Worm (Caenorhabditis elegans): ENCODE data around the gene czw-1.

Gene czw-1

DNA sequence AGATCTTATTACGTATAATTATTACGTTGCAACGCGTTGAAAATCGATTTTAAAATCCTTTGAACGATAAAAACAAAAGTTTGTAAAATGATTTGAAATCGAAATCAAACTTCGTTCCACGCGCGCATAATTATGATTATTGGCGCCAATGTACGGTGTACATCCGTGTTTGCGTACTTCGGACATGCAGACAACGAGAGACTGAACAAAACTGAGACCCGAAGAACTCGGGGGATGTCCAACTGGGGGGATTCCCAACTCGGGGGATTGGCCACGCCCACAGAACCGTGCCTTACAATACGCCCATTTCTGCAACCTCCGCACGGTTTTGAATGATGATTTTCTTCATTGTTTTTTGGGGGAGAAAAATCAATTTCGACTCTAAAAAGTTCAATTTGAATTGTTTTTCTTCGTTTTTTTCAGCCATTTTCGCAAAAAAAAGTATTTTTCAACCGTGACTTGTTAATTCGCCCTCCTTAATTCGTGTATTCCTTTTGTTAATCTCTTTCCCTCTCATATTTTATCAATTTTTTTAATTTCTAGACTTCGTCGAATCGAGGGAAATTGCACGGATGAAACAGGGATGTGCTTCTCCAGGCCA, 374 bp upstream of the czw-1 start, which contains the start of gene F20D12.12 (continued):
- TF ChIP-seq egl-43 (GFP tag; IDR thresholded peaks at IDR 0.05) (peak; percentile 86), hlh-30 (tag; optimal IDR thresholded peaks at IDR 0.05; ENCODE audit: insufficient read depth) (peak; percentile 48), madf-9 (GFP tag; conservative IDR thresholded peaks at IDR 0.05) (peak; percentile 71; the same call in 1 of the 2 replicates)

DNA sequence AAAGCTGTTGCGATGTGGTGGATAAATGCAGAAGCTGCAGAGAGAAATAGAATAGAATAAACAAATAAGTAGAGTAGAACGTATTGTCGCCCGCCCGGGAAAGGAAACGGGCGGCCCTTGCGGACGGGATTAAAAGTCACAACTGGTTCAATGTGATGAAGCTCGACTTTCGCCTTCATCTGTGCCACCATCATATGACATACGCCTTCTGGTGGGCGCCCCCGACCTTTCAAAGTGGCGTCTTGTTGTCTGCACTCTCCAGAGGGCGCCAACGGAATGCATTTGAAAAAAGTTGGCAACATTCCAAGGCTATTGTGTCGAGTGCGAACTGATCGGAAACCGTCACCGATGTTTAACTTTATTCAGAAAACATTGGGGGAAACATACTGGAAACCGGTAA, 3.4 kb downstream of the czw-1 start:
- TF ChIP-seq hlh-30 (tag; optimal IDR thresholded peaks at IDR 0.05; ENCODE audit: insufficient read depth) (peak; percentile 57), attf-4 (tag; optimal IDR thresholded peaks at IDR 0.05) (no peak), mep-1 (tag; optimal IDR thresholded peaks at IDR 0.05) (peak; percentile 28), ZK337.2 (GFP tag; IDR thresholded peaks at IDR 0.05) (no peak), dmd-8 (GFP tag; IDR thresholded peaks at IDR 0.05) (no peak), unc-62 (GFP tag; optimal IDR thresholded peaks at IDR 0.05 in 1 of 2) (peak in 1 of 2 experiments; percentile 61), unc-62 (tag; optimal IDR thresholded peaks at IDR 0.05) (no peak), zip-11 (GFP tag; IDR thresholded peaks at IDR 0.05) (no peak), Y105C5A.15 (GFP tag; IDR thresholded peaks at IDR 0.05) (no peak), daf-12 (tag; optimal IDR thresholded peaks at IDR 0.05) (no peak)

DNA sequence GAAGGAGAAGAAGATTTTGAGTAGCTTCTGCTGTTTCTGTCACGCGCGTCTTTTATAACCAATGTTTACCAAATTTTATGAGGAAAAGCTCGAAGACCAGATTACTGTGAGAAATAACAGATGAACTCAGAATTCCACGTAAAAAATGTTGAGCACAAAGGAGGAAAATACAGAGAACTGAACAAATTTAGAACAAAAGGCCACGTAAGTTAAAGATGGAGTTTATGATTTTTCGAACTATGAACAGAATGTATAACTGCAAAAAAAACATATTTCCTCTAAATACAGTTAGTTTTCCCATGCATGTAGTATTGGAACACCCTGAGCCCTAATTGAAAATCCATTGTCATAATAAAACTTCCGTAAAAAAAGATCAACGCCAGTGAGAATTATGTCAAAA, 5.7 kb downstream of the czw-1 start, which contains the start of gene exc-9:
Gene exc-9 (minus strand): TSS at position 101 of the 400 bp plus-strand sequence.
- TF ChIP-seq ces-1 (GFP tag; optimal IDR thresholded peaks at IDR 0.05), result no peak
- TF ChIP-seq nhr-42 (GFP tag; IDR thresholded peaks at IDR 0.05), result no peak
- TF ChIP-seq Y105C5A.15 (GFP tag; IDR thresholded peaks at IDR 0.05), result no peak
- TF ChIP-seq dmd-6 (GFP tag; IDR thresholded peaks at IDR 0.05), result no peak
- TF ChIP-seq saeg-2 (GFP tag; IDR thresholded peaks at IDR 0.05), result no peak
- no peak for TF ChIP-seq lin-13 (GFP tag; optimal IDR thresholded peaks at IDR 0.05)
- TF ChIP-seq lin-38 (GFP tag; IDR thresholded peaks at IDR 0.05), result no peak
- no peak for TF ChIP-seq hlh-30 (tag; optimal IDR thresholded peaks at IDR 0.05; ENCODE audit: insufficient read depth)

DNA sequence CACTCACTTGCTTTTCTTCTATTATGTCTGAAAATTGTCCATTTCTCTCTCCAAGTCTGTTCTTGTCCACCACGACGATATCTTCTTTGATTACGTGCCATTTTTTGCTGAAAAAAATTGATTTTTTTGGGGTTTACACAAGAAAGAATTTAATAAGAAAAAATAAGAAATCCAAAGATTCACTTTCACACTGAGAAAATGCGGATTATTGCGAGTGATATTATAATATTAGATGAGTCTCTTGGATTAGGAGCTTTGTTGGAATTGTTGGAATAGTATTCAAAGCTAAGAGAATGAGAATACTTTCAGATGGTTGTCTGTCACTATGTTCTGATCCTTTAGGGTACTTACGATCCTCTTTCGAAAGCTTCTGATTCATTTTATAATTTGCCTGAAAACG, 7.8 kb downstream of the czw-1 start, which contains the start of gene F20D12.7:
Gene F20D12.7 (minus strand): TSS at position 101 of the 400 bp plus-strand sequence.
- TF ChIP-seq aha-1 (tag), result no peak

DNA sequence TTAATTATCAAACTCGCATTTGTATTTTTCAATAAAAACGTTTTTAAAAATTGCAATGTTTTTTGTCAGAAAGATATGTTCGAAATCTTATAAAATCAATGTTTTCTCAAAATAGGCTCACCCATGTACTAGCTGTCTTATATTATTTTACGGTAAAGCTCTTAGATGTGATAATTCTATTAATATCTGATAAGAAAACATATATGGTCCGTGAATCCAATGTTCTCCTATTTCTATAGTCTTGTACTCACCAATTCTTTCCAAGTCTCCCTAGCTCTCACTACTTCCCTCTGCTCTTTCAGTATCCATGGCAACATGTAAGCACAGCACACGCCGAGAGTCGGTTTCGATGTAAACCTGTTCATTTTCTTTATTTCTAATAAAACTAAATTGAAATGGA, 12.9 kb downstream of the czw-1 start, which contains the start of gene bbs-2:
Gene bbs-2 (plus strand): TSS at position 301 of the 400 bp plus-strand sequence.
- TF ChIP-seq cey-2 (tag; optimal IDR thresholded peaks at IDR 0.05; ENCODE audit: borderline replicate concordance, insufficient read depth) (no peak), unc-130 (GFP tag; optimal IDR thresholded peaks at IDR 0.05) (no peak), zip-2 (tag; optimal IDR thresholded peaks at IDR 0.05) (no peak), hmg-1.1 (GFP tag; IDR thresholded peaks at IDR 0.05) (no peak), jun-1 (tag; optimal IDR thresholded peaks at IDR 0.05) (no peak)

DNA sequence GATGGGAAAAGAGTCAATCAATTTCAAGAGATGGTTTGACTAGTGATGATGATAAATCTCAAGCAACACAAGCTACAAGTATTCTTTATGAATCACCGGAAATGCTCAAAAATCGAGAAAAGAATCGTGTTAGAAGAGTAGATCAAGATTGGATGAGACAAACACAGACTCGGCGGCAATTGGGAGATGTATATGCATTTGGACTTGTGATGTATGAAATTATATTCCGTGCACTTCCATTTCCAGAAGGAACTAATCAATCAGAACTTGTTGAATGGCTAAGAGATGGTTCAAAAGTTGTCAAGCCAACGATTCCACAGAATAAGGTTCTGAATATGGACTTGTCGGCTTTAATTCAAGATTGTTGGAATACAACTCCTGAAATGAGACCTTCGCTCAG, 14.8 kb downstream of the czw-1 start:
- no peak for TF ChIP-seq ztf-11 (tag; optimal IDR thresholded peaks at IDR 0.05)
- TF ChIP-seq unc-62 (GFP tag; optimal IDR thresholded peaks at IDR 0.05 in 1 of 2), result peak in 1 of 2 experiments; percentile 92
- no peak for TF ChIP-seq unc-62 (tag; optimal IDR thresholded peaks at IDR 0.05)
- TF ChIP-seq egl-27 (tag; optimal IDR thresholded peaks at IDR 0.05), result no peak
- TF ChIP-seq lin-1 (GFP tag; IDR thresholded peaks at IDR 0.05), result no peak
- TF ChIP-seq zfp-3 (GFP tag; conservative IDR thresholded peaks at IDR 0.05), result no peak

DNA sequence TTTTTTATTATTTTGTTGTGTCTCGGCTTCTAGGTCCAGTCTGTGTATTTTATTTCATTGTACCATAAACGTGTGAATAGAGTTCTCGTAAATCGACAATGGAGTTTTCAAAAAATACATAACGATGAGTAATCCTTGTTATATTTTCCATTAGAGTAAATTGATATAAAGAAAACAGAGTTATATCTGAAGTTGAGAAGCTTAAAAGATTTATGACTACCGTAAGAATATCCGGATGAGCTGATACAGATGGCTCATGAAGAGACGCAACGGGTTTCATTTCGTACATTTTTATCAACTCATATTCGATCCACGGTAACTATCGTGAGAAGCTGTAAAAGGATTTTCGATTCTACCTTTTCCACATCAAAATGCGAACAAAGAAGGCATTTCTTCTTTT, 18.8 kb downstream of the czw-1 start, which contains the start of gene gcy-8:
Gene gcy-8 (plus strand): TSS at position 301 of the 400 bp plus-strand sequence.
- TF ChIP-seq ztf-11 (tag; optimal IDR thresholded peaks at IDR 0.05) (no peak), sdz-12 (GFP tag; optimal IDR thresholded peaks at IDR 0.05) (no peak), ZK546.5 (tag; optimal IDR thresholded peaks at IDR 0.05) (no peak), nhr-25 (tag; optimal IDR thresholded peaks at IDR 0.05; ENCODE audit: borderline replicate concordance, insufficient read depth) (no peak), daf-12 (tag; optimal IDR thresholded peaks at IDR 0.05) (no peak), nhr-10 (tag; optimal IDR thresholded peaks at IDR 0.05) (no peak), Y105C5A.15 (GFP tag; IDR thresholded peaks at IDR 0.05) (no peak), F44E2.7 (GFP tag; IDR thresholded peaks at IDR 0.05) (no peak), F10B5.3 (tag; optimal IDR thresholded peaks at IDR 0.05) (no peak), F49E8.2 (tag; optimal IDR thresholded peaks at IDR 0.05; ENCODE audit: borderline replicate concordance) (no peak), spr-1 (tag; optimal IDR thresholded peaks at IDR 0.05) (no peak), daf-16 (GFP tag; optimal IDR thresholded peaks at IDR 0.05) (no peak), daf-16 (tag; optimal IDR thresholded peaks at IDR 0.05) (no peak), D1046.2 (GFP tag; IDR thresholded peaks at IDR 0.05) (no peak), rbr-2 (tag; optimal IDR thresholded peaks at IDR 0.05) (no peak)

Measured in whole organism, L4 larva.